Worm (Caenorhabditis elegans): ENCODE measurements around the gene F44E2.10.
A peak's percentile ranks its signal among the peaks of the same experiment; 100 is the strongest.

Gene F44E2.10

ce11 chrIII:8866983-8867842 is 36.3 kb upstream of the F44E2.10 start (continued):
- peak; percentile 13 for TF ChIP-seq lin-38 (GFP tag; IDR thresholded peaks at IDR 0.05)
- TF ChIP-seq T20F7.1 (GFP tag; optimal IDR thresholded peaks at IDR 0.05) = no peak
- TF ChIP-seq Y75B8A.6 (GFP tag; IDR thresholded peaks at IDR 0.05) = no peak
- TF ChIP-seq skn-1 (tag; optimal IDR thresholded peaks at IDR 0.05) = no peak
- TF ChIP-seq attf-4 (tag; optimal IDR thresholded peaks at IDR 0.05) = no peak
- no peak for TF ChIP-seq aly-2 (tag; optimal IDR thresholded peaks at IDR 0.05)
- no peak for TF ChIP-seq ztf-7 (tag; optimal IDR thresholded peaks at IDR 0.05)
- no peak for TF ChIP-seq Y48G9A.11 (GFP tag; IDR thresholded peaks at IDR 0.05)
- TF ChIP-seq F26F4.8 (GFP tag; conservative IDR thresholded peaks at IDR 0.05) = no peak
- no peak for TF ChIP-seq lin-15B (tag; optimal IDR thresholded peaks at IDR 0.05)
- peak; percentile 10 to 65 for TF ChIP-seq mdl-1 (tag; optimal IDR thresholded peaks at IDR 0.05)
- TF ChIP-seq lim-7 (GFP tag; IDR thresholded peaks at IDR 0.05) = no peak
- no peak for TF ChIP-seq daf-12 (tag; optimal IDR thresholded peaks at IDR 0.05)
- no peak for TF ChIP-seq snpc-4 (tag; optimal IDR thresholded peaks at IDR 0.05)
- TF ChIP-seq ZK546.5 (tag; optimal IDR thresholded peaks at IDR 0.05) = no peak
- no peak for TF ChIP-seq lin-39 (tag; optimal IDR thresholded peaks at IDR 0.05)
- no peak for TF ChIP-seq daf-16 (GFP tag; optimal IDR thresholded peaks at IDR 0.05)
- peak; percentile 32 for TF ChIP-seq daf-16 (tag; optimal IDR thresholded peaks at IDR 0.05)
- TF ChIP-seq ceh-28 (tag; optimal IDR thresholded peaks at IDR 0.05) = peak; percentile 41
- no peak for TF ChIP-seq zfp-2 (tag; optimal IDR thresholded peaks at IDR 0.05)
- no peak for TF ChIP-seq dpl-1 (GFP tag; optimal IDR thresholded peaks at IDR 0.05)
- no peak for TF ChIP-seq tag-97 (GFP tag; IDR thresholded peaks at IDR 0.05)
- TF ChIP-seq nhr-76 (tag; optimal IDR thresholded peaks at IDR 0.05) = no peak
- no peak for TF ChIP-seq set-16 (GFP tag; IDR thresholded peaks at IDR 0.05)
- no peak for TF ChIP-seq fos-1 (tag; optimal IDR thresholded peaks at IDR 0.05)
- TF ChIP-seq duxl-1 (tag; optimal IDR thresholded peaks at IDR 0.05; ENCODE audit: poor library complexity) = no peak
- no peak for TF ChIP-seq snpc-1.2 (GFP tag; IDR thresholded peaks at IDR 0.05)
- peak; percentile 41 for TF ChIP-seq mes-2 (tag; optimal IDR thresholded peaks at IDR 0.05; ENCODE audit: poor library complexity, severe bottlenecking)
- TF ChIP-seq R02D3.7 (tag; optimal IDR thresholded peaks at IDR 0.05) = no peak
- no peak for TF ChIP-seq mdt-29 (GFP tag; IDR thresholded peaks at IDR 0.05)
- TF ChIP-seq hlh-11 (tag; optimal IDR thresholded peaks at IDR 0.05) = peak; percentile 38
- TF ChIP-seq ZK337.2 (GFP tag; IDR thresholded peaks at IDR 0.05) = peak; percentile 38; the same call in 1 of the 2 replicates
- TF ChIP-seq dmd-8 (GFP tag; IDR thresholded peaks at IDR 0.05) = 0 out of 2 replicates have a peak, but pooled peaks have one; percentile 34
- peak; percentile 38 for TF ChIP-seq mep-1 (tag; optimal IDR thresholded peaks at IDR 0.05)
- TF ChIP-seq rbr-2 (tag; optimal IDR thresholded peaks at IDR 0.05) = peak; percentile 40
- TF ChIP-seq zfp-3 (GFP tag; conservative IDR thresholded peaks at IDR 0.05) = 0 out of 2 replicates have a peak, but pooled peaks have one; percentile 24
- peak in 1 of 2 experiments; percentile 67 for TF ChIP-seq unc-62 (GFP tag; optimal IDR thresholded peaks at IDR 0.05 in 1 of 2)
- no peak for TF ChIP-seq unc-62 (tag; optimal IDR thresholded peaks at IDR 0.05)
- no peak for TF ChIP-seq mxl-2 (GFP tag; conservative IDR thresholded peaks at IDR 0.05)
- TF ChIP-seq lir-3 (tag; optimal IDR thresholded peaks at IDR 0.05) = no peak
- TF ChIP-seq zip-11 (GFP tag; IDR thresholded peaks at IDR 0.05) = no peak
- no peak for TF ChIP-seq F10B5.3 (tag; optimal IDR thresholded peaks at IDR 0.05)
- no peak for TF ChIP-seq ama-1 (optimal IDR thresholded peaks at IDR 0.05)
- TF ChIP-seq dmd-6 (GFP tag; IDR thresholded peaks at IDR 0.05) = peak; percentile 71
- TF ChIP-seq unc-130 (GFP tag; optimal IDR thresholded peaks at IDR 0.05) = no peak
- no peak for TF ChIP-seq hmg-1.1 (GFP tag; IDR thresholded peaks at IDR 0.05)
- TF ChIP-seq daf-19 (GFP tag; conservative IDR thresholded peaks at IDR 0.05) = no peak
- peak in 1 of 2 experiments; percentile 42 for TF ChIP-seq lsy-2 (tag; optimal IDR thresholded peaks at IDR 0.05)
- no peak for TF ChIP-seq zag-1 (tag; optimal IDR thresholded peaks at IDR 0.05)
- TF ChIP-seq cey-2 (tag; optimal IDR thresholded peaks at IDR 0.05; ENCODE audit: borderline replicate concordance, insufficient read depth) = peak; percentile 66
- TF ChIP-seq nhr-11 (tag; optimal IDR thresholded peaks at IDR 0.05) = no peak
